Fruit fly (Drosophila melanogaster): ENCODE results near the gene SmydA-8.

SmydA-8 gene

DNA sequence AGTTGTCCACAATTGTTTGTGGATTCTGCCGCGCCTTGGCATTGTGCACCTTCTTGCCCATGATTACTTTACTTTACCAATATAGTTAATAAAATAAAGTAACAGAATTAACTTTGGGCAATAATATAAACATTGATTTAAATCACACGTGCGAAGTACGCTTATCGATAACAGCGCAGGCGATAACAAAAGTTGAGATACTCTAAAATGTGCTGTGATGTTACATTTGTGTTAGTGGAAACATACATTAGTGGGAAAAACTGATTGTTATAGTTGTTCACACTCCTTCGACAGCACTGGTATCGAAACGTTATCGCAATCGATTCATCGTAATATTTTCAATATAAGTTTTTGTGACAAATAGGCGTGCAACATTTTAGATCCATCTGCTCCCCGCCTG lies 28.2 kb upstream of the SmydA-8 start, which contains the start of gene kz (continued):
- no peak for TF ChIP-seq C15 (GFP tag; IDR thresholded peaks at IDR 0.05)
- TF ChIP-seq gem (tag; optimal IDR thresholded peaks at IDR 0.05), result no peak
- TF ChIP-seq oc (tag; optimal IDR thresholded peaks at IDR 0.05), result no peak
- peak; percentile 51 for TF ChIP-seq CG9437 (GFP tag; optimal IDR thresholded peaks at IDR 0.05)
- no peak for TF ChIP-seq B-H1 (GFP tag; IDR thresholded peaks at IDR 0.05)
- no peak for TF ChIP-seq Nf-YB (GFP tag; optimal IDR thresholded peaks at IDR 0.05)
- TF ChIP-seq lola (GFP tag; optimal IDR thresholded peaks at IDR 0.05), result no peak
- no peak for TF ChIP-seq HLH54F (GFP tag; optimal IDR thresholded peaks at IDR 0.05)
- no peak for TF ChIP-seq CG16815 (GFP tag; optimal IDR thresholded peaks at IDR 0.05)
- no peak for TF ChIP-seq ham (GFP tag; IDR thresholded peaks at IDR 0.05)
- TF ChIP-seq CG6175 (GFP tag; IDR thresholded peaks at IDR 0.05), result no peak
- TF ChIP-seq CG1603 (tag; optimal IDR thresholded peaks at IDR 0.05), result no peak
- no peak for TF ChIP-seq Drgx (GFP tag; IDR thresholded peaks at IDR 0.05)
- TF ChIP-seq Ptx1 (GFP tag; IDR thresholded peaks at IDR 0.05), result no peak
- no peak for TF ChIP-seq CG12769 (tag; optimal IDR thresholded peaks at IDR 0.05)
- TF ChIP-seq H15 (GFP tag; IDR thresholded peaks at IDR 0.05), result no peak
- no peak for TF ChIP-seq CG32772 (GFP tag; IDR thresholded peaks at IDR 0.05)
- TF ChIP-seq sd (tag; optimal IDR thresholded peaks at IDR 0.05), result no peak
- TF ChIP-seq CG8089 (GFP tag; optimal IDR thresholded peaks at IDR 0.05), result no peak
- no peak for TF ChIP-seq toy (GFP tag; IDR thresholded peaks at IDR 0.05)
- no peak for TF ChIP-seq rib (GFP tag; IDR thresholded peaks at IDR 0.05)
- no peak for TF ChIP-seq CG32767 (GFP tag; IDR thresholded peaks at IDR 0.05)
- no peak for TF ChIP-seq CG5180 (GFP tag; optimal IDR thresholded peaks at IDR 0.05)
- no peak for TF ChIP-seq CG13894 (tag; optimal IDR thresholded peaks at IDR 0.05)
- no peak for TF ChIP-seq HLH3B (GFP tag; IDR thresholded peaks at IDR 0.05)
- peak; percentile 88 for TF ChIP-seq pzg (GFP tag; optimal IDR thresholded peaks at IDR 0.05)
- no peak for TF ChIP-seq bcd (GFP tag; optimal IDR thresholded peaks at IDR 0.05)
- no peak for TF ChIP-seq ac (GFP tag; optimal IDR thresholded peaks at IDR 0.05)
- peak; percentile 98 for TF ChIP-seq CG6791 (GFP tag; IDR thresholded peaks at IDR 0.05; ENCODE audit: partially characterized antibody)
- peak; percentile 64 for TF ChIP-seq sens (GFP tag)
- TF ChIP-seq BEAF-32 (GFP tag; optimal IDR thresholded peaks at IDR 0.05), result peak; percentile 76
- TF ChIP-seq bbx (GFP tag; IDR thresholded peaks at IDR 0.05; ENCODE audit: partially characterized antibody), result peak; percentile 94
- TF ChIP-seq CG7786 (GFP tag; optimal IDR thresholded peaks at IDR 0.05), result no peak
- TF ChIP-seq CG2120 (GFP tag; optimal IDR thresholded peaks at IDR 0.05), result no peak
- no peak for TF ChIP-seq ab (GFP tag; optimal IDR thresholded peaks at IDR 0.05)
- peak; percentile 66 for TF ChIP-seq Dp (GFP tag; optimal IDR thresholded peaks at IDR 0.05)
- TF ChIP-seq CTCF (GFP tag; optimal IDR thresholded peaks at IDR 0.05), result no peak
- TF ChIP-seq CG11696 (GFP tag; IDR thresholded peaks at IDR 0.05), result no peak
- no peak for TF ChIP-seq CG12219 (GFP tag; optimal IDR thresholded peaks at IDR 0.05)
- TF ChIP-seq CG17568 (GFP tag; optimal IDR thresholded peaks at IDR 0.05), result no peak
- no peak for TF ChIP-seq tap (tag; optimal IDR thresholded peaks at IDR 0.05)
- TF ChIP-seq CG14050 (GFP tag; IDR thresholded peaks at IDR 0.05), result no peak
- TF ChIP-seq sr (GFP tag; IDR thresholded peaks at IDR 0.05), result no peak
- no peak for TF ChIP-seq Atf-2 (GFP tag; optimal IDR thresholded peaks at IDR 0.05)
- TF ChIP-seq danr (GFP tag; IDR thresholded peaks at IDR 0.05), result no peak
- no peak for TF ChIP-seq CG10209 (GFP tag; optimal IDR thresholded peaks at IDR 0.05)
- TF ChIP-seq CG15514 (GFP tag; optimal IDR thresholded peaks at IDR 0.05), result peak; percentile 74
- TF ChIP-seq kay (GFP tag; optimal IDR thresholded peaks at IDR 0.05), result no peak
- no peak for TF ChIP-seq Atf6 (GFP tag; IDR thresholded peaks at IDR 0.05)
- TF ChIP-seq lbe (GFP tag; optimal IDR thresholded peaks at IDR 0.05), result no peak
- no peak for TF ChIP-seq salm (tag; optimal IDR thresholded peaks at IDR 0.05)
- no peak for TF ChIP-seq Camta (GFP tag; optimal IDR thresholded peaks at IDR 0.05)
- no peak for TF ChIP-seq CG10321 (GFP tag; IDR thresholded peaks at IDR 0.05)
